Fruit fly (Drosophila melanogaster): ENCODE results near the gene Cpr72Eb.

dm6 chr3L:16392203-16392800, 27.6 kb downstream of the Cpr72Eb start:
- TF ChIP-seq usp (GFP tag; optimal IDR thresholded peaks at IDR 0.05) (no peak), CG8478 (optimal IDR thresholded peaks at IDR 0.05) (no peak), EcR (GFP tag; optimal IDR thresholded peaks at IDR 0.05) (no peak), psq (optimal IDR thresholded peaks at IDR 0.05) (no peak), pan (optimal IDR thresholded peaks at IDR 0.05) (no peak), Dll (optimal IDR thresholded peaks at IDR 0.05) (no peak)
